Worm (Caenorhabditis elegans): ENCODE measurements around the gene gcc-2.

Gene gcc-2

ce11 chrIII:9747133-9747532, 14.8 kb downstream of the gcc-2 start, which contains the start of the genes iff-1 and cdk-1:
Gene iff-1, minus strand, starts transcription at chrIII:9747193.
Gene cdk-1, plus strand, starts transcription at chrIII:9747472.
- TF ChIP-seq tbx-7 (tag; optimal IDR thresholded peaks at IDR 0.05) (no peak), ceh-31 (tag; optimal IDR thresholded peaks at IDR 0.05) (peak; percentile 8), ama-1 (optimal IDR thresholded peaks at IDR 0.05) (no peak), Y22D7AL.16 (tag; optimal IDR thresholded peaks at IDR 0.05) (no peak), fkh-10 (GFP tag; optimal IDR thresholded peaks at IDR 0.05) (no peak), K02D7.2 (tag; optimal IDR thresholded peaks at IDR 0.05) (no peak), unc-55 (GFP tag; optimal IDR thresholded peaks at IDR 0.05) (no peak), che-1 (tag; optimal IDR thresholded peaks at IDR 0.05) (no peak), unc-42 (tag; optimal IDR thresholded peaks at IDR 0.05) (peak; percentile 1), ceh-6 (GFP tag; optimal IDR thresholded peaks at IDR 0.05) (no peak), nfya-1 (tag; optimal IDR thresholded peaks at IDR 0.05) (peak; percentile 12), pha-4 (tag; optimal IDR thresholded peaks at IDR 0.05) (no peak)

- no peak for TF ChIP-seq pros-1 (tag; optimal IDR thresholded peaks at IDR 0.05)
- no peak for TF ChIP-seq elt-4 (tag; optimal IDR thresholded peaks at IDR 0.05)
- no peak for TF ChIP-seq ceh-9 (tag; optimal IDR thresholded peaks at IDR 0.05)
- no peak for TF ChIP-seq unc-42 (tag; optimal IDR thresholded peaks at IDR 0.05)
- TF ChIP-seq pqm-1 (tag; optimal IDR thresholded peaks at IDR 0.05): no peak
- no peak for TF ChIP-seq mec-3 (tag; optimal IDR thresholded peaks at IDR 0.05; ENCODE audit: borderline replicate concordance)
- TF ChIP-seq pha-2 (tag; optimal IDR thresholded peaks at IDR 0.05): no peak
- TF ChIP-seq ceh-31 (tag; optimal IDR thresholded peaks at IDR 0.05): no peak
- TF ChIP-seq ceh-2 (tag; optimal IDR thresholded peaks at IDR 0.05): no peak
- TF ChIP-seq ceh-6 (GFP tag; optimal IDR thresholded peaks at IDR 0.05): no peak
- TF ChIP-seq hlh-13 (GFP tag; optimal IDR thresholded peaks at IDR 0.05): no peak
- no peak for TF ChIP-seq nhr-232 (tag; optimal IDR thresholded peaks at IDR 0.05)
Observed at ce11 chrIII:9746665-9747064, 15.3 kb downstream of the gcc-2 start.

- TF ChIP-seq dmd-4 (tag; optimal IDR thresholded peaks at IDR 0.05; ENCODE audit: borderline replicate concordance): no peak
- TF ChIP-seq ceh-34 (tag; optimal IDR thresholded peaks at IDR 0.05): peak; percentile 4
- TF ChIP-seq tbx-7 (tag; optimal IDR thresholded peaks at IDR 0.05): no peak
- TF ChIP-seq elt-2 (tag; optimal IDR thresholded peaks at IDR 0.05): no peak
- TF ChIP-seq ceh-45 (GFP tag; IDR thresholded peaks at IDR 0.05): no peak
- TF ChIP-seq sox-2 (GFP tag; IDR thresholded peaks at IDR 0.05): no peak
- TF ChIP-seq ttx-3 (tag; optimal IDR thresholded peaks at IDR 0.05): no peak
- no peak for TF ChIP-seq npax-4 (tag; optimal IDR thresholded peaks at IDR 0.05)
- no peak for TF ChIP-seq dve-1 (tag; optimal IDR thresholded peaks at IDR 0.05)
- TF ChIP-seq sox-4 (tag; optimal IDR thresholded peaks at IDR 0.05): no peak
- TF ChIP-seq ceh-6 (GFP tag; optimal IDR thresholded peaks at IDR 0.05): no peak
- no peak for TF ChIP-seq unc-3 (GFP tag; conservative IDR thresholded peaks at IDR 0.05)
- TF ChIP-seq unc-3 (tag; optimal IDR thresholded peaks at IDR 0.05): no peak
- TF ChIP-seq rnt-1 (tag; optimal IDR thresholded peaks at IDR 0.05): peak; percentile 5
- TF ChIP-seq nfya-1 (tag; optimal IDR thresholded peaks at IDR 0.05): peak; percentile 11
- no peak for TF ChIP-seq T23F11.4 (GFP tag; optimal IDR thresholded peaks at IDR 0.05)
- no peak for TF ChIP-seq unc-42 (tag; optimal IDR thresholded peaks at IDR 0.05)
- TF ChIP-seq tbx-2 (tag; optimal IDR thresholded peaks at IDR 0.05): no peak
- TF ChIP-seq nhr-11 (tag; optimal IDR thresholded peaks at IDR 0.05): no peak
- TF ChIP-seq Y22D7AL.16 (tag; optimal IDR thresholded peaks at IDR 0.05): no peak
- no peak for TF ChIP-seq lim-6 (tag; optimal IDR thresholded peaks at IDR 0.05)
- no peak for TF ChIP-seq pag-3 (tag; optimal IDR thresholded peaks at IDR 0.05; ENCODE audit: borderline replicate concordance)
- TF ChIP-seq ztf-16 (tag; optimal IDR thresholded peaks at IDR 0.05): no peak
- TF ChIP-seq hlh-15 (tag; optimal IDR thresholded peaks at IDR 0.05): no peak
- peak; percentile 22 for TF ChIP-seq ref-2 (tag; optimal IDR thresholded peaks at IDR 0.05)
- TF ChIP-seq ceh-9 (tag; optimal IDR thresholded peaks at IDR 0.05): no peak
- TF ChIP-seq mec-3 (tag; optimal IDR thresholded peaks at IDR 0.05; ENCODE audit: borderline replicate concordance): no peak
- TF ChIP-seq hlh-30 (tag; optimal IDR thresholded peaks at IDR 0.05; ENCODE audit: insufficient read depth): no peak
- no peak for TF ChIP-seq K09A11.1 (tag; optimal IDR thresholded peaks at IDR 0.05; ENCODE audit: insufficient read depth)
- no peak for TF ChIP-seq gmeb-2 (tag; optimal IDR thresholded peaks at IDR 0.05)
- no peak for TF ChIP-seq fkh-6 (tag; optimal IDR thresholded peaks at IDR 0.05)
Observed at ce11 chrIII:9745333-9745897, 16.5 kb downstream of the gcc-2 start.
